Worm (Caenorhabditis elegans): ENCODE measurements around the gene gcy-5.

DNA sequence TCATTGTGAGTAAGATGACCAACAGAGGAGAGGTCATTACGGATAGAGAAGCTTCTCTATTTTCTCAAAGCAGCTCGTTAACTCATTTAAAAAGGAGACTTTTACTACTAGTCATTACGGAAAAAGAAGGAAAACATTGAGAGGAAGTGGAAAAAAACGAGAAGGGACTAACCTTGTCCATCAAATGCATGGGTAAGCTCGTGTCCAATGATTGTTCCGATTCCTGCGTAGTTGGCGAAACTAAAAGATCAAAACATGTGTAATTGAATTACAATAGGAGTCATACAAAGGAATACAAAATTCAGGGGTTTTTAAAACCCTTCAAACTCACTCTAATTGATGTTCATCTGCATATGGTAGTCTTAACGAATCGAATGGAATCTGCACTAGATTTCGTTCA, 31.0 kb downstream of the gcy-5 start:
- TF ChIP-seq nfya-1 (tag; optimal IDR thresholded peaks at IDR 0.05) (no peak), ztf-16 (tag; optimal IDR thresholded peaks at IDR 0.05) (no peak), sox-2 (GFP tag; IDR thresholded peaks at IDR 0.05) (no peak)
